Worm (Caenorhabditis elegans): Measurements from ENCODE around the gene rund-1.

rund-1 gene

ce11 chrX:661727-662330 lies at the start of gene rund-1:
rund-1 (minus strand) TSS chrX:661777.
- TF ChIP-seq snpc-4 (GFP tag; optimal IDR thresholded peaks at IDR 0.05) (no peak), snpc-4 (tag; optimal IDR thresholded peaks at IDR 0.05) (peak in 2 of 4 experiments; percentile 42 to 72), K12H6.12 (tag; optimal IDR thresholded peaks at IDR 0.05) (peak; percentile 12), dpl-1 (GFP tag; optimal IDR thresholded peaks at IDR 0.05) (no peak), lin-40 (tag; optimal IDR thresholded peaks at IDR 0.05) (peak; percentile 36), F23B12.7 (tag; optimal IDR thresholded peaks at IDR 0.05; ENCODE audit: insufficient read depth) (peak; percentile 23), mxl-1 (tag; optimal IDR thresholded peaks at IDR 0.05) (no peak), ceh-79 (tag; optimal IDR thresholded peaks at IDR 0.05) (no peak), nhr-80 (tag; optimal IDR thresholded peaks at IDR 0.05) (peak; percentile 38)

DNA sequence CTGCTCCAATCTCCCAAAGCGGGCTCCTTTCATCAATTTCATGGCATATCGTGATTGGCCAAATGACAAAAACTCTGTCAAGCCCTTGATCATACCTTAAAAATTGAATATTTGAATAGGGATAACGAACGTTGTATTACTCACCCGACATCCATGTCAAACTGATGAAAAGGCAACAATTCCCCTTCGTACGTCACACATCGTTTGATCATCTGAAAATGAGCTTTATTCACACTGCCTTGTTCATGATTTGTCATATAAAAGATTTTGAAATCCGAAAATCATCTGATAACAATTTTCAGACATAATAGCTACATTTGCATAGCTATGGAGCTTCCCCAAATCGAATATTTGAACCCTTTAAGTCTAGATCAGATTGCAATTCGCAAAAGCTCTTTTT lies 44.9 kb upstream of the rund-1 start, which contains the start of gene M02A10.1:
Gene M02A10.1 (plus strand): TSS at position 301 of the 400 bp plus-strand sequence.
- TF ChIP-seq F10E7.11 (tag; optimal IDR thresholded peaks at IDR 0.05), result no peak
- no peak for TF ChIP-seq gei-17 (GFP tag; optimal IDR thresholded peaks at IDR 0.05)
- no peak for TF ChIP-seq lsl-1 (GFP tag; optimal IDR thresholded peaks at IDR 0.05)
- no peak for TF ChIP-seq lin-35 (GFP tag; optimal IDR thresholded peaks at IDR 0.05)

ce11 chrX:696253-696652 lies 34.7 kb upstream of the rund-1 start:
- TF ChIP-seq D2030.7 (GFP tag; IDR thresholded peaks at IDR 0.05), result no peak
- TF ChIP-seq cebp-1 (GFP tag; IDR thresholded peaks at IDR 0.05), result no peak
- TF ChIP-seq cebp-1 (tag; optimal IDR thresholded peaks at IDR 0.05), result no peak
- no peak for TF ChIP-seq Y79H2A.3 (GFP tag; conservative IDR thresholded peaks at IDR 0.05)
- TF ChIP-seq attf-3 (GFP tag; conservative IDR thresholded peaks at IDR 0.05), result no peak
- no peak for TF ChIP-seq nfya-2 (GFP tag; IDR thresholded peaks at IDR 0.05)

DNA sequence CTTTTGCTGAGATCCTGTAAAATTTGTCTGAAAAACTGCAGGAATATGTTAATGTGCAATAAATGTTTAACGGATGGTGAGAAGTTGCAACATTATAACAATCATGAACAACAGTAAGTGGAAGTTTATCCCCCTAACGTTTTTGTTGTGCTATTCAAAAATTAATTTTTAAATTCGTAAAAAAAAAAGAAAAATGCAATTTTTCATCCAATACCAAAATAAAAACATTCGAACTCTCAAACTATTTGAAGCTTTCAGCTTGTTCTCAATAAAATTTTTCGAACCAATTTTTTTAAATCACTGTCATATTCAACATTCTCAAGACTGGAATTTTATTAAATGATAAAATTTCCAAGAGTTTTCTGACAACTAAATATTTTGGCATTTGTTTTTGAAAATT lies 30.0 kb upstream of the rund-1 start, which contains the start of gene ncam-1:
Gene ncam-1 (plus strand): TSS at position 301 of the 400 bp plus-strand sequence.
- TF ChIP-seq T26A5.8 (tag; optimal IDR thresholded peaks at IDR 0.05), result no peak
- TF ChIP-seq hmg-1.2 (GFP tag; IDR thresholded peaks at IDR 0.05), result no peak
- TF ChIP-seq hrde-1 (tag; optimal IDR thresholded peaks at IDR 0.05; ENCODE audit: borderline replicate concordance), result no peak
- no peak for TF ChIP-seq madf-6 (GFP tag; IDR thresholded peaks at IDR 0.05)
- TF ChIP-seq fkh-3 (tag; optimal IDR thresholded peaks at IDR 0.05), result no peak
- TF ChIP-seq lin-40 (tag; optimal IDR thresholded peaks at IDR 0.05), result no peak
- no peak for TF ChIP-seq C06A6.2 (GFP tag; conservative IDR thresholded peaks at IDR 0.05)
- TF ChIP-seq F52B5.7 (tag; optimal IDR thresholded peaks at IDR 0.05), result no peak
- TF ChIP-seq efl-1 (GFP tag; optimal IDR thresholded peaks at IDR 0.05), result no peak
- TF ChIP-seq Y53F4B.3 (GFP tag; IDR thresholded peaks at IDR 0.05), result no peak
- TF ChIP-seq snpc-1.3 (tag; optimal IDR thresholded peaks at IDR 0.05; ENCODE audit: insufficient read depth), result no peak
- no peak for TF ChIP-seq gei-17 (GFP tag; optimal IDR thresholded peaks at IDR 0.05)
- no peak for TF ChIP-seq nhr-90 (tag; optimal IDR thresholded peaks at IDR 0.05)
- TF ChIP-seq dox-1 (GFP tag; IDR thresholded peaks at IDR 0.05), result no peak

DNA sequence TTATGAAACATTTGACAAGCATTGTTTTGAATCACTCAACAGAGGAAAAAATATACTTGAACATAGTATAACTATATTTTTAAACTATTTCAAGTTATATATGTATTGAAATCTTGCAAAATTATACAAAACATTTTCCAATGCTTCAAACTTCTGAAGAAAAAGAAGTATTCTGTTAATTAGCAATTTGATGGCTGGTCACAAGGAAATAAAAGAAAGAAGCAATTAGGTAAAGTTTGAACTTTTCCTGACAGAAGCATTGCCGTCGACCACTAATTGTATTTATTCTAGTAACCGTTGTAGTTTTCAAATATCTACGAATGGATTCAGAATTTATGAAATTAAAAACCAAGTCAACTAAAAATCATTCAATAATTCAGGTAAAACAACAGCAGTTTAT lies 27.0 kb upstream of the rund-1 start:
- TF ChIP-seq nfya-2 (GFP tag; IDR thresholded peaks at IDR 0.05), result no peak
- no peak for TF ChIP-seq hlh-12 (tag; optimal IDR thresholded peaks at IDR 0.05)
- no peak for TF ChIP-seq F52B5.7 (tag; optimal IDR thresholded peaks at IDR 0.05)
- TF ChIP-seq snpc-1.3 (tag; optimal IDR thresholded peaks at IDR 0.05; ENCODE audit: insufficient read depth), result no peak
- no peak for TF ChIP-seq F55B11.4 (tag; optimal IDR thresholded peaks at IDR 0.05; ENCODE audit: borderline replicate concordance, insufficient read depth)
- TF ChIP-seq gei-17 (GFP tag; optimal IDR thresholded peaks at IDR 0.05), result no peak
- TF ChIP-seq ama-1 (optimal IDR thresholded peaks at IDR 0.05), result no peak
- no peak for TF ChIP-seq ama-1 (GFP tag; optimal IDR thresholded peaks at IDR 0.05)
- TF ChIP-seq mes-4 (tag; optimal IDR thresholded peaks at IDR 0.05), result no peak
- no peak for TF ChIP-seq ets-4 (GFP tag; optimal IDR thresholded peaks at IDR 0.05)
- no peak for TF ChIP-seq nhr-80 (tag; optimal IDR thresholded peaks at IDR 0.05)
- no peak for TF ChIP-seq hsf-1 (GFP tag; IDR thresholded peaks at IDR 0.05)
- TF ChIP-seq aptf-3 (GFP tag; IDR thresholded peaks at IDR 0.05), result no peak
- TF ChIP-seq madf-8 (GFP tag; conservative IDR thresholded peaks at IDR 0.05), result no peak
- TF ChIP-seq mel-28 (tag; optimal IDR thresholded peaks at IDR 0.05; ENCODE audit: borderline replicate concordance), result no peak
- TF ChIP-seq ceh-40 (GFP tag; IDR thresholded peaks at IDR 0.05), result no peak
- TF ChIP-seq chd-7 (tag; optimal IDR thresholded peaks at IDR 0.05), result no peak

Data from whole organism, young adult.